Fruit fly (Drosophila melanogaster) whole organism, adult: Measurements from ENCODE around the gene cv-c.

Source experiments
- CG1620 ChIP-seq: fragments of 200-800 bp; sonication (Bioruptor generic); optimal IDR thresholded peaks from 2 replicates; lab custom pipeline; 2016; ENCODE audit warnings: missing biosample characterization, missing genetic modification characterization
- Hr96 ChIP-seq: fragments of 200-800 bp; sonication (Bioruptor generic); optimal IDR thresholded peaks from 2 replicates; lab custom pipeline; 2016; ENCODE audit warnings: missing biosample characterization, missing genetic modification characterization
- bab1 ChIP-seq: fragments of 200-800 bp; sonication (Bioruptor generic); optimal IDR thresholded peaks from 3 replicates; lab custom pipeline; 2019; ENCODE audit warnings: missing biosample characterization, mild to moderate bottlenecking, missing genetic modification characterization, moderate library complexity
- cic ChIP-seq: fragments of 200-800 bp; sonication (Bioruptor generic); optimal IDR thresholded peaks from 2 replicates; lab custom pipeline; 2017; ENCODE audit warnings: missing biosample characterization, mild to moderate bottlenecking, missing genetic modification characterization, moderate library complexity
- cnc ChIP-seq, 2 experiments: fragments of >200 bp; optimal IDR thresholded peaks; 2 replicates each; lab custom pipeline; 2017
- toe ChIP-seq: fragments of 200-800 bp; sonication (Bioruptor generic); optimal IDR thresholded peaks from 2 replicates; lab custom pipeline; 2016; ENCODE audit warnings: missing biosample characterization, missing genetic modification characterization

dm6 chr3R:14516742-14517141, 35.2 kb upstream of the cv-c start, which contains the start of gene CG34273:
- TF ChIP-seq bab1 (GFP tag; lab: Kevin White, UChicago) (no peak), toe (GFP tag; lab: Kevin White, UChicago) (no peak), cic (GFP tag; lab: Kevin White, UChicago) (no peak), CG1620 (GFP tag; lab: Kevin White, UChicago) (no peak), cnc (optimal IDR thresholded peaks at IDR 0.05; lab: Kevin White, UChicago) (no peak), Hr96 (no peak)
